Worm (Caenorhabditis elegans) whole organism, young adult: Measurements from ENCODE around the gene ZK899.6.

ENCODE experiments used
- B0019.2 ChIP-seq: fragments of 200-800 bp; sonication (Bioruptor generic); conservative IDR thresholded peaks from 2 replicates; pipeline ENCODE4 v1.3.6; 2022; ENCODE audit warnings: missing genetic modification reagents, missing genetic modification characterization, missing compliant biosample characterization
- B0336.3 ChIP-seq: fragments of 200-800 bp; sonication (Bioruptor generic); IDR thresholded peaks from 2 replicates; pipeline ENCODE4 v1.3.6; 2022; ENCODE audit warnings: missing genetic modification characterization, missing compliant biosample characterization
- F10E7.11 ChIP-seq: sonication (generic microtip); optimal IDR thresholded peaks from 2 replicates; lab custom pipeline; 2017; ENCODE audit warnings: mild to moderate bottlenecking, missing genetic modification characterization, moderate library complexity, missing compliant biosample characterization
- F23B12.7 ChIP-seq: sonication (generic microtip); optimal IDR thresholded peaks from 2 replicates; lab custom pipeline; 2017; ENCODE audit warnings: missing genetic modification characterization, mild to moderate bottlenecking, missing compliant biosample characterization, antibody characterized with exemption, moderate library complexity; ENCODE audit not compliant: insufficient read depth
- F33H1.4 ChIP-seq: fragments of 200-800 bp; sonication (Bioruptor generic); IDR thresholded peaks from 2 replicates; pipeline ENCODE4 v1.3.6; 2022; ENCODE audit warnings: missing genetic modification reagents, missing genetic modification characterization, missing compliant biosample characterization
- F49E8.2 ChIP-seq: sonication (generic microtip); optimal IDR thresholded peaks from 3 replicates; lab custom pipeline; 2017; ENCODE audit warnings: missing genetic modification characterization, mild to moderate bottlenecking, missing compliant biosample characterization, antibody characterized with exemption, moderate library complexity; ENCODE audit not compliant: insufficient read depth
- F57A8.1 ChIP-seq: fragments of 200-800 bp; sonication (Bioruptor generic); optimal IDR thresholded peaks from 2 replicates; lab custom pipeline; 2018; ENCODE audit warnings: mild to moderate bottlenecking, missing genetic modification characterization, moderate library complexity, missing compliant biosample characterization
- T26A5.8 ChIP-seq: sonication (generic microtip); optimal IDR thresholded peaks from 2 replicates; lab custom pipeline; 2016; ENCODE audit warnings: missing genetic modification characterization, missing compliant biosample characterization
- Y53F4B.3 ChIP-seq: fragments of 200-800 bp; sonication (Bioruptor generic); IDR thresholded peaks from 2 replicates; pipeline ENCODE4 v1.3.6; 2022; ENCODE audit warnings: missing genetic modification reagents, missing genetic modification characterization, missing compliant biosample characterization
- Y53G8AR.9 ChIP-seq: fragments of 200-800 bp; sonication (Bioruptor generic); conservative IDR thresholded peaks from 2 replicates; pipeline ENCODE4 v1.3.6; 2022; ENCODE audit warnings: missing genetic modification reagents, missing genetic modification characterization, missing compliant biosample characterization
- Y67H2A.10 ChIP-seq: fragments of 200-800 bp; sonication (Bioruptor generic); conservative IDR thresholded peaks from 2 replicates; pipeline ENCODE4 v1.3.6; 2022; ENCODE audit warnings: missing genetic modification reagents, missing genetic modification characterization, missing compliant biosample characterization
- Y79H2A.3 ChIP-seq: fragments of 200-800 bp; sonication (Bioruptor generic); conservative IDR thresholded peaks from 2 replicates; pipeline ENCODE4 v1.3.6; 2022; ENCODE audit warnings: missing genetic modification reagents, missing genetic modification characterization, missing compliant biosample characterization
- Y95B8A.8 ChIP-seq: fragments of 200-800 bp; sonication (Bioruptor generic); IDR thresholded peaks from 2 replicates; pipeline ENCODE4 v1.3.6; 2022; ENCODE audit warnings: missing genetic modification reagents, missing genetic modification characterization, missing compliant biosample characterization
- aptf-3 ChIP-seq: fragments of 200-800 bp; sonication (Bioruptor generic); IDR thresholded peaks from 2 replicates; pipeline ENCODE4 v1.3.6; 2022; ENCODE audit warnings: missing genetic modification characterization, missing compliant biosample characterization
- atf-7 ChIP-seq: sonication (generic microtip); optimal IDR thresholded peaks from 2 replicates; lab custom pipeline; 2017; ENCODE audit warnings: mild to moderate bottlenecking, missing genetic modification characterization, missing compliant biosample characterization
- athp-1 ChIP-seq: sonication (generic microtip); optimal IDR thresholded peaks from 2 replicates; lab custom pipeline; 2017; ENCODE audit warnings: mild to moderate bottlenecking, missing genetic modification characterization, missing compliant biosample characterization
- attf-5 ChIP-seq: fragments of 200-800 bp; sonication (Bioruptor generic); optimal IDR thresholded peaks from 2 replicates; lab custom pipeline; 2018; ENCODE audit warnings: mild to moderate bottlenecking, missing genetic modification characterization, missing compliant biosample characterization
- cebp-1 ChIP-seq, 2 experiments: fragments of 200-800 bp in 1 of 2; sonication (Bioruptor generic) in 1 of 2; sonication (generic microtip) in 1 of 2; IDR thresholded peaks in 1 of 2; optimal IDR thresholded peaks in 1 of 2; 2 replicates each; pipeline versions ENCODE4 v1.3.6 to Lab custom; 2017 to 2022; ENCODE audit warnings: missing compliant biosample characterization in 2 of 2, missing genetic modification characterization in 2 of 2, mild to moderate bottlenecking in 1 of 2, missing genetic modification reagents in 1 of 2, moderate library complexity in 1 of 2
- ceh-40 ChIP-seq: fragments of 200-800 bp; sonication (Bioruptor generic); IDR thresholded peaks from 2 replicates; pipeline ENCODE4 v1.3.6; 2022; ENCODE audit warnings: missing genetic modification characterization, missing compliant biosample characterization
- chd-7 ChIP-seq: sonication (generic microtip); optimal IDR thresholded peaks from 2 replicates; lab custom pipeline; 2016; ENCODE audit warnings: mild to moderate bottlenecking, missing genetic modification characterization, moderate library complexity, missing compliant biosample characterization
- die-1 ChIP-seq: sonication (generic microtip); optimal IDR thresholded peaks from 2 replicates; lab custom pipeline; 2016; ENCODE audit warnings: missing genotype, mild to moderate bottlenecking, missing genetic modification characterization, missing compliant biosample characterization
- dpl-1 ChIP-seq: fragments of 150-350 bp; optimal IDR thresholded peaks from 2 replicates; lab custom pipeline; 2014; ENCODE audit warnings: missing biosample characterization, missing genetic modification reagents, missing genetic modification characterization
- efl-1 ChIP-seq: fragments of 150-350 bp; optimal IDR thresholded peaks from 2 replicates; lab custom pipeline; 2014; ENCODE audit warnings: missing biosample characterization, missing genetic modification reagents, missing genetic modification characterization
- egrh-3 ChIP-seq: fragments of 200-800 bp; sonication (Bioruptor generic); IDR thresholded peaks from 2 replicates; pipeline ENCODE4 v1.3.6; 2022; ENCODE audit warnings: missing genetic modification reagents, missing genetic modification characterization, missing compliant biosample characterization
- gei-17 ChIP-seq: fragments of 200-800 bp; sonication (Bioruptor generic); optimal IDR thresholded peaks from 2 replicates; lab custom pipeline; 2018; ENCODE audit warnings: mild to moderate bottlenecking, missing genetic modification characterization, missing compliant biosample characterization
- hlh-12 ChIP-seq: sonication (generic microtip); optimal IDR thresholded peaks from 2 replicates; lab custom pipeline; 2016; ENCODE audit warnings: missing genetic modification characterization, missing compliant biosample characterization
- hmg-20 ChIP-seq: fragments of 200-800 bp; sonication (Bioruptor generic); IDR thresholded peaks from 2 replicates; pipeline ENCODE4 v1.3.6; 2022; ENCODE audit warnings: missing genetic modification reagents, missing genetic modification characterization, missing compliant biosample characterization
- madf-10 ChIP-seq: sonication (generic microtip); optimal IDR thresholded peaks from 2 replicates; lab custom pipeline; 2016; ENCODE audit warnings: mild to moderate bottlenecking, missing genetic modification characterization, missing compliant biosample characterization
- madf-3 ChIP-seq: fragments of 200-800 bp; sonication (Bioruptor generic); IDR thresholded peaks from 2 replicates; pipeline ENCODE4 v1.3.6; 2022; ENCODE audit warnings: missing genetic modification reagents, missing genetic modification characterization, missing compliant biosample characterization
- madf-8 ChIP-seq: fragments of 200-800 bp; sonication (Bioruptor generic); conservative IDR thresholded peaks from 2 replicates; pipeline ENCODE4 v1.3.6; 2022; ENCODE audit warnings: missing genetic modification reagents, missing genetic modification characterization, missing compliant biosample characterization
- mxl-1 ChIP-seq: sonication (generic microtip); optimal IDR thresholded peaks from 2 replicates; lab custom pipeline; 2016; ENCODE audit warnings: missing genetic modification characterization, missing compliant biosample characterization
- nfya-1 ChIP-seq: sonication (generic microtip); optimal IDR thresholded peaks from 2 replicates; lab custom pipeline; 2017; ENCODE audit warnings: antibody characterized with exemption, missing compliant biosample characterization, missing genetic modification characterization, borderline replicate concordance; ENCODE audit not compliant: insufficient read depth
- nhr-179 ChIP-seq: sonication (generic microtip); optimal IDR thresholded peaks from 2 replicates; lab custom pipeline; 2016; ENCODE audit warnings: mild to moderate bottlenecking, missing genetic modification characterization, missing compliant biosample characterization
- nhr-27 ChIP-seq: fragments of 200-800 bp; sonication (Bioruptor generic); optimal IDR thresholded peaks from 2 replicates; lab custom pipeline; 2018; ENCODE audit warnings: mild to moderate bottlenecking, missing genetic modification characterization, moderate library complexity, missing compliant biosample characterization
- nhr-80 ChIP-seq: sonication (generic microtip); optimal IDR thresholded peaks from 2 replicates; lab custom pipeline; 2016; ENCODE audit warnings: missing genetic modification characterization, missing compliant biosample characterization
- nhr-90 ChIP-seq: sonication (generic microtip); optimal IDR thresholded peaks from 2 replicates; lab custom pipeline; 2016; ENCODE audit warnings: missing genotype, mild to moderate bottlenecking, missing genetic modification characterization, missing compliant biosample characterization
- pha-4 ChIP-seq: fragments of 150-350 bp; sonication (generic microtip); optimal IDR thresholded peaks from 2 replicates; lab custom pipeline; 2014; ENCODE audit warnings: missing biosample characterization, missing genetic modification reagents, missing genetic modification characterization
- rpc-1 ChIP-seq, 2 experiments: fragments of 150-350 bp in 1 of 2; sonication (generic microtip) in 1 of 2; optimal IDR thresholded peaks; 2 replicates each; lab custom pipeline; 2014 to 2018; ENCODE audit warnings: missing biosample characterization in 1 of 2, missing genetic modification characterization in 1 of 2, missing genetic modification reagents in 1 of 2, missing genotype in 1 of 2
- sea-2 ChIP-seq: fragments of 200-800 bp; sonication (Bioruptor generic); IDR thresholded peaks from 2 replicates; pipeline ENCODE4 v1.3.6; 2022; ENCODE audit warnings: missing genetic modification characterization, missing compliant biosample characterization
- snpc-3.4 ChIP-seq: sonication (generic microtip); optimal IDR thresholded peaks from 2 replicates; lab custom pipeline; 2017; ENCODE audit warnings: missing genetic modification characterization, mild to moderate bottlenecking, missing compliant biosample characterization, antibody characterized with exemption, moderate library complexity, missing genotype, missing genetic modification reagents
- snpc-4 ChIP-seq, 5 experiments: fragments of 150-350 bp in 1 of 5; sonication (generic microtip) in 4 of 5; optimal IDR thresholded peaks; 2 replicates each; lab custom pipeline; 2014 to 2018; ENCODE audit warnings: missing genetic modification characterization in 5 of 5, missing biosample characterization in 3 of 5, antibody characterized with exemption in 2 of 5, mild to moderate bottlenecking in 2 of 5, missing compliant biosample characterization in 2 of 5, missing genotype in 2 of 5, moderate library complexity in 2 of 5, missing genetic modification reagents in 1 of 5
- tbx-9 ChIP-seq: sonication (generic microtip); optimal IDR thresholded peaks from 2 replicates; lab custom pipeline; 2016; ENCODE audit warnings: borderline replicate concordance, missing genetic modification characterization, inconsistent platforms, missing compliant biosample characterization
- unc-62 ChIP-seq: fragments of 150-350 bp; optimal IDR thresholded peaks from 2 replicates; lab custom pipeline; 2014; ENCODE audit warnings: missing biosample characterization, missing genetic modification reagents, missing genetic modification characterization
- ztf-18 ChIP-seq: sonication (generic microtip); optimal IDR thresholded peaks from 2 replicates; lab custom pipeline; 2016; ENCODE audit warnings: missing genotype, mild to moderate bottlenecking, missing genetic modification characterization, missing compliant biosample characterization
- ztf-22 ChIP-seq: fragments of 200-800 bp; sonication (Bioruptor generic); optimal IDR thresholded peaks from 2 replicates; lab custom pipeline; 2018; ENCODE audit warnings: mild to moderate bottlenecking, missing genetic modification characterization, moderate library complexity, missing compliant biosample characterization
- ztf-25 ChIP-seq: fragments of 200-800 bp; sonication (Bioruptor generic); IDR thresholded peaks from 2 replicates; pipeline ENCODE4 v1.3.6; 2022; ENCODE audit warnings: missing genetic modification reagents, missing genetic modification characterization, missing compliant biosample characterization
- ztf-28 ChIP-seq: fragments of 200-800 bp; sonication (Bioruptor generic); IDR thresholded peaks from 2 replicates; pipeline ENCODE4 v1.3.6; 2022; ENCODE audit warnings: missing genetic modification reagents, missing genetic modification characterization, missing compliant biosample characterization

The ZK899.6 gene

DNA sequence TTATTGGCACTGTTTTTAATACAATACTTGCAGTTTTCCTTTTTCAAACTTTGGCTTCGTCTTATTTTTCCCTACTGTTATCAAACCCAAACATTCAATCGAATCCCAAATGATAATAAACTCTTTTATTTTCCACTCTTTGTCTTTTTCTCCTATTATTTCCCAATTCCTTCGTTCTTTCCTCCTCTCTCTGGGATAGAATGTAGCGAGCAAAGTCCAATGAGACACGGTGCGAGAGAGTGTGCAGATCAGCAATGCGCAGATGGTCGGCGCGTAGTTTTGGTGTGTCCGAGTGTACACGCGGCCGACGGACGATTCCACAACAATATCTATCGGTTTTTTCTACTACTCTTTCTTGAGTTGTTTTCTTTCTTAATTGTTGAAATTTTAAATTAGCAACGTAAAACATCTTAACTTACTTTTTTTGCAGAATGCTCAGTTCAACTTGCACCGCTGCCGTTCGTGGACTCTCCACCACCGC, 32.1 kb upstream of the ZK899.6 start, which contains the start of gene B0272.3 (continued):
- TF ChIP-seq snpc-4 (GFP tag; optimal IDR thresholded peaks at IDR 0.05; lab: Kevin White, UChicago) = no peak
- TF ChIP-seq snpc-4 (tag; optimal IDR thresholded peaks at IDR 0.05; lab: Kevin White, UChicago) = peak in 3 of 4 experiments; percentile 31 to 50 (median 41)
- peak; percentile 3 for TF ChIP-seq die-1 (tag; lab: Kevin White, UChicago)
- TF ChIP-seq athp-1 (tag; lab: Kevin White, UChicago) = no peak
- TF ChIP-seq nhr-179 (tag; lab: Kevin White, UChicago) = no peak
- no peak for TF ChIP-seq Y79H2A.3 (GFP tag; lab: Robert Waterston, UW)
- TF ChIP-seq unc-62 (GFP tag; lab: Kevin White, UChicago) = no peak
- TF ChIP-seq F10E7.11 = no peak
- peak; percentile 46 for TF ChIP-seq chd-7 (tag; lab: Kevin White, UChicago)
- TF ChIP-seq mxl-1 (tag; lab: Kevin White, UChicago) = no peak
- TF ChIP-seq tbx-9 (tag; lab: Kevin White, UChicago) = no peak
- peak; percentile 79 for TF ChIP-seq nhr-80 (tag; lab: Kevin White, UChicago)
- TF ChIP-seq F57A8.1 (GFP tag; lab: Kevin White, UChicago) = no peak
- TF ChIP-seq hmg-20 (GFP tag; lab: Robert Waterston, UW) = no peak
- no peak for TF ChIP-seq nhr-27 (tag; lab: Kevin White, UChicago)
- no peak for TF ChIP-seq madf-8
- TF ChIP-seq B0019.2 (GFP tag; lab: Robert Waterston, UW) = no peak
- TF ChIP-seq snpc-3.4 (tag; lab: Kevin White, UChicago) = no peak
- TF ChIP-seq ztf-18 (tag; lab: Kevin White, UChicago) = no peak
- no peak for TF ChIP-seq F49E8.2 (tag; lab: Kevin White, UChicago)
- TF ChIP-seq atf-7 (tag; lab: Kevin White, UChicago) = peak; percentile 32
- no peak for TF ChIP-seq Y53G8AR.9
- TF ChIP-seq gei-17 = no peak
- no peak for TF ChIP-seq rpc-1 (optimal IDR thresholded peaks at IDR 0.05; lab: Kevin White, UChicago)
- TF ChIP-seq rpc-1 (tag; optimal IDR thresholded peaks at IDR 0.05; lab: Kevin White, UChicago) = no peak
- TF ChIP-seq B0336.3 (GFP tag; lab: Robert Waterston, UW) = peak; percentile 49; the same call in 1 of the 2 replicates
- no peak for TF ChIP-seq Y95B8A.8
- TF ChIP-seq madf-10 = peak; percentile 37
- TF ChIP-seq Y53F4B.3 (GFP tag; lab: Robert Waterston, UW) = no peak
- peak; percentile 6 for TF ChIP-seq attf-5 (GFP tag; lab: Kevin White, UChicago)
- no peak for TF ChIP-seq ztf-22 (GFP tag; lab: Kevin White, UChicago)
- TF ChIP-seq efl-1 (GFP tag; lab: Kevin White, UChicago) = no peak
- TF ChIP-seq ztf-25 (GFP tag; lab: Robert Waterston, UW) = no peak
- no peak for TF ChIP-seq F33H1.4 (GFP tag; lab: Robert Waterston, UW)
- TF ChIP-seq Y67H2A.10 = no peak
- TF ChIP-seq cebp-1 (GFP tag; IDR thresholded peaks at IDR 0.05; lab: Robert Waterston, UW) = no peak
- TF ChIP-seq cebp-1 (tag; optimal IDR thresholded peaks at IDR 0.05; lab: Kevin White, UChicago) = peak; percentile 73
- no peak for TF ChIP-seq egrh-3 (GFP tag; lab: Robert Waterston, UW)
- no peak for TF ChIP-seq ztf-28 (GFP tag; lab: Robert Waterston, UW)
- no peak for TF ChIP-seq T26A5.8 (tag; lab: Kevin White, UChicago)
- no peak for TF ChIP-seq madf-3 (GFP tag; lab: Robert Waterston, UW)
- TF ChIP-seq ceh-40 = no peak
- TF ChIP-seq dpl-1 (GFP tag; lab: Kevin White, UChicago) = no peak
- no peak for TF ChIP-seq pha-4 (tag; lab: Kevin White, UChicago)
- TF ChIP-seq nhr-90 (tag; lab: Kevin White, UChicago) = no peak
- no peak for TF ChIP-seq nfya-1 (tag; lab: Kevin White, UChicago)
- TF ChIP-seq hlh-12 (tag; lab: Kevin White, UChicago) = no peak
- TF ChIP-seq sea-2 (GFP tag; lab: Robert Waterston, UW) = no peak
- TF ChIP-seq F23B12.7 = no peak
- TF ChIP-seq aptf-3 (GFP tag; lab: Robert Waterston, UW) = no peak
